Fruit fly (Drosophila melanogaster) whole organism, embryonic: Measurements from ENCODE around the gene Rab3-GAP.

ENCODE experiments used
- Ada2b ChIP-seq: fragments of 200-800 bp; sonication (Bioruptor generic); IDR thresholded peaks from 2 replicates; pipeline ENCODE4 v1.3.6; 2022; ENCODE audit warnings: missing biosample characterization, missing genetic modification characterization
- Aef1 ChIP-seq: fragments of 200-800 bp; sonication (Bioruptor generic); IDR thresholded peaks from 3 replicates; pipeline ENCODE4 v1.3.6; 2022; ENCODE audit warnings: missing biosample characterization, missing genetic modification characterization
- Atf-2 ChIP-seq: fragments of 200-800 bp; sonication (Bioruptor generic); optimal IDR thresholded peaks from 2 replicates; lab custom pipeline; 2016; ENCODE audit warnings: missing biosample characterization, missing genetic modification characterization
- B-H1 ChIP-seq: fragments of 200-800 bp; sonication (Bioruptor generic); IDR thresholded peaks from 3 replicates; pipeline ENCODE4 v1.3.6; 2022; ENCODE audit warnings: missing biosample characterization, missing genetic modification characterization
- BEAF-32 ChIP-seq: fragments of 200-800 bp; sonication (Bioruptor generic); optimal IDR thresholded peaks from 3 replicates; lab custom pipeline; 2017; ENCODE audit warnings: missing biosample characterization, missing genetic modification characterization, mild to moderate bottlenecking, moderate library complexity, missing genetic modification reagents
- CG1024 ChIP-seq: fragments of 200-800 bp; sonication (Bioruptor generic); IDR thresholded peaks from 2 replicates; pipeline ENCODE4 v1.3.6; 2022; ENCODE audit warnings: missing biosample characterization, missing genetic modification characterization
- CG11504 ChIP-seq: fragments of 200-800 bp; sonication (Bioruptor generic); optimal IDR thresholded peaks from 3 replicates; lab custom pipeline; 2019; ENCODE audit warnings: missing biosample characterization, mild to moderate bottlenecking, missing genetic modification characterization, moderate library complexity
- CG11695 ChIP-seq: fragments of 200-800 bp; sonication (Bioruptor generic); IDR thresholded peaks from 3 replicates; pipeline ENCODE4 v1.3.6; 2022; ENCODE audit warnings: missing biosample characterization, missing genetic modification characterization
- CG11696 ChIP-seq: fragments of 200-800 bp; sonication (Bioruptor generic); IDR thresholded peaks from 2 replicates; pipeline ENCODE4 v1.3.6; 2022; ENCODE audit warnings: missing biosample characterization, missing genetic modification characterization
- CG13624 ChIP-seq: fragments of 200-800 bp; sonication (Bioruptor generic); optimal IDR thresholded peaks from 2 replicates; lab custom pipeline; 2016; ENCODE audit warnings: missing biosample characterization, missing genetic modification characterization
- CG1647 ChIP-seq: fragments of 200-800 bp; sonication (Bioruptor generic); optimal IDR thresholded peaks from 3 replicates; lab custom pipeline; 2016; ENCODE audit warnings: missing biosample characterization, missing genetic modification characterization
- CG17186 ChIP-seq: fragments of 200-800 bp; sonication (Bioruptor generic); optimal IDR thresholded peaks from 3 replicates; lab custom pipeline; 2017; ENCODE audit warnings: missing biosample characterization, missing genetic modification reagents, missing genetic modification characterization
- CG17612 ChIP-seq: fragments of 200-800 bp; sonication (Bioruptor generic); IDR thresholded peaks from 2 replicates; pipeline ENCODE4 v1.3.6; 2022; ENCODE audit warnings: missing biosample characterization, missing genetic modification characterization
- CG18011 ChIP-seq: fragments of 200-800 bp; sonication (Bioruptor generic); optimal IDR thresholded peaks from 2 replicates; lab custom pipeline; 2017; ENCODE audit warnings: missing biosample characterization, missing genetic modification characterization, mild to moderate bottlenecking, moderate library complexity, missing genotype
- CG18764 ChIP-seq: fragments of 200-800 bp; sonication (Bioruptor generic); optimal IDR thresholded peaks from 3 replicates; lab custom pipeline; 2016; ENCODE audit warnings: missing biosample characterization, missing genetic modification characterization
- CG32772 ChIP-seq: fragments of 200-800 bp; sonication (Bioruptor generic); IDR thresholded peaks from 2 replicates; pipeline ENCODE4 v1.3.6; 2022; ENCODE audit warnings: missing biosample characterization, missing genetic modification characterization
- CG34224 ChIP-seq: fragments of 200-800 bp; sonication (Bioruptor generic); IDR thresholded peaks from 3 replicates; pipeline ENCODE4 v1.3.6; 2022; ENCODE audit warnings: missing biosample characterization, missing genetic modification characterization; ENCODE audit not compliant: partially characterized antibody
- CG4424 ChIP-seq: fragments of 200-800 bp; sonication (Bioruptor generic); optimal IDR thresholded peaks from 3 replicates; lab custom pipeline; 2016; ENCODE audit warnings: missing biosample characterization, missing genetic modification characterization
- CG5953 ChIP-seq: fragments of 200-800 bp; sonication (Bioruptor generic); IDR thresholded peaks from 2 replicates; pipeline ENCODE4 v1.3.6; 2022; ENCODE audit warnings: missing biosample characterization, missing genetic modification characterization
- CG7372 ChIP-seq: fragments of 200-800 bp; sonication (Bioruptor generic); IDR thresholded peaks from 2 replicates; pipeline ENCODE4 v1.3.6; 2022; ENCODE audit warnings: missing biosample characterization, missing genetic modification characterization
- CG9727 ChIP-seq: fragments of 200-800 bp; sonication (Bioruptor generic); optimal IDR thresholded peaks from 3 replicates; lab custom pipeline; 2017; ENCODE audit warnings: missing biosample characterization, mild to moderate bottlenecking, missing genetic modification characterization
- CG9797 ChIP-seq: fragments of 200-800 bp; sonication (Bioruptor generic); optimal IDR thresholded peaks from 3 replicates; lab custom pipeline; 2018; ENCODE audit warnings: missing biosample characterization, mild to moderate bottlenecking, missing genetic modification characterization
- Chrac-16 ChIP-seq: fragments of 200-800 bp; sonication (Bioruptor generic); optimal IDR thresholded peaks from 3 replicates; lab custom pipeline; 2016; ENCODE audit warnings: missing biosample characterization, missing genetic modification characterization
- D19B ChIP-seq: fragments of 200-800 bp; sonication (Bioruptor generic); optimal IDR thresholded peaks from 2 replicates; lab custom pipeline; 2017; ENCODE audit warnings: missing biosample characterization, mild to moderate bottlenecking, missing genetic modification characterization
- Gug ChIP-seq: fragments of 200-800 bp; sonication (Bioruptor generic); IDR thresholded peaks from 4 replicates; pipeline ENCODE4 v1.3.6; 2022; ENCODE audit warnings: missing biosample characterization, missing genetic modification characterization
- H2.0 ChIP-seq: fragments of 200-800 bp; sonication (Bioruptor generic); IDR thresholded peaks from 2 replicates; pipeline ENCODE4 v1.3.6; 2022; ENCODE audit warnings: missing biosample characterization, missing genetic modification characterization
- Hmx ChIP-seq: fragments of 200-800 bp; sonication (Bioruptor generic); optimal IDR thresholded peaks from 2 replicates; lab custom pipeline; 2016; ENCODE audit warnings: missing biosample characterization, missing genetic modification characterization
- NC2β ChIP-seq: fragments of 200-800 bp; sonication (Bioruptor generic); optimal IDR thresholded peaks from 2 replicates; lab custom pipeline; 2016; ENCODE audit warnings: missing biosample characterization, missing genetic modification characterization
- Nf-YB ChIP-seq: fragments of 200-800 bp; sonication (Bioruptor generic); optimal IDR thresholded peaks from 3 replicates; lab custom pipeline; 2019; ENCODE audit warnings: missing biosample characterization, mild to moderate bottlenecking, missing genetic modification characterization, moderate library complexity
- Ravus ChIP-seq: fragments of 200-800 bp; sonication (Bioruptor generic); IDR thresholded peaks from 2 replicates; pipeline ENCODE4 v1.3.6; 2022; ENCODE audit warnings: missing biosample characterization, missing genetic modification characterization
- Side ChIP-seq: fragments of 200-800 bp; sonication (Bioruptor generic); optimal IDR thresholded peaks from 2 replicates; lab custom pipeline; 2016; ENCODE audit warnings: missing biosample characterization, missing genetic modification characterization
- Sry-β ChIP-seq: fragments of 200-800 bp; sonication (Bioruptor generic); optimal IDR thresholded peaks from 2 replicates; lab custom pipeline; 2018; ENCODE audit warnings: missing biosample characterization, mild to moderate bottlenecking, missing genetic modification characterization, moderate library complexity
- Ssrp ChIP-seq: fragments of 200-800 bp; sonication (Bioruptor generic); optimal IDR thresholded peaks from 2 replicates; lab custom pipeline; 2018; ENCODE audit warnings: missing biosample characterization, mild to moderate bottlenecking, missing genetic modification characterization, moderate library complexity
- Taf1 ChIP-seq: fragments of 200-800 bp; sonication (Bioruptor generic); IDR thresholded peaks from 2 replicates; pipeline ENCODE4 v1.3.6; 2022; ENCODE audit warnings: missing biosample characterization, missing genetic modification characterization
- Tbp ChIP-seq: fragments of >200 bp; optimal IDR thresholded peaks from 2 replicates; lab custom pipeline; 2018; ENCODE audit warnings: missing biosample characterization, missing genetic modification characterization
- Xrp1 ChIP-seq: fragments of 200-800 bp; sonication (Bioruptor generic); IDR thresholded peaks from 2 replicates; pipeline ENCODE4 v1.3.6; 2022; ENCODE audit warnings: missing biosample characterization, missing genetic modification characterization
- abd-A ChIP-seq: fragments of 200-800 bp; sonication (Bioruptor generic); optimal IDR thresholded peaks from 3 replicates; lab custom pipeline; 2019; ENCODE audit warnings: missing biosample characterization, mild to moderate bottlenecking, missing genetic modification characterization, moderate library complexity
- aop ChIP-seq: fragments of 200-800 bp; sonication (Bioruptor generic); IDR thresholded peaks from 2 replicates; pipeline ENCODE4 v1.3.6; 2022; ENCODE audit warnings: missing biosample characterization, missing genetic modification characterization
- ap ChIP-seq: fragments of 200-800 bp; sonication (Bioruptor generic); IDR thresholded peaks from 2 replicates; pipeline ENCODE4 v1.3.6; 2022; ENCODE audit warnings: missing biosample characterization, missing genetic modification characterization
- ato ChIP-seq: fragments of 200-800 bp; sonication (Bioruptor generic); IDR thresholded peaks from 2 replicates; pipeline ENCODE4 v1.3.6; 2022; ENCODE audit warnings: missing biosample characterization, missing genetic modification characterization; ENCODE audit not compliant: partially characterized antibody
- bcd ChIP-seq: fragments of 200-800 bp; sonication (Bioruptor generic); optimal IDR thresholded peaks from 2 replicates; lab custom pipeline; 2017; ENCODE audit warnings: missing biosample characterization, mild to moderate bottlenecking, missing genetic modification characterization
- br ChIP-seq: fragments of >200 bp; optimal IDR thresholded peaks from 2 replicates; lab custom pipeline; 2017
- da ChIP-seq: fragments of 200-800 bp; sonication (Bioruptor generic); optimal IDR thresholded peaks from 2 replicates; lab custom pipeline; 2016; ENCODE audit warnings: missing biosample characterization, missing genetic modification characterization
- gsb ChIP-seq: fragments of 200-800 bp; sonication (Bioruptor generic); IDR thresholded peaks from 2 replicates; pipeline ENCODE4 v1.3.6; 2022; ENCODE audit warnings: missing biosample characterization, missing genetic modification characterization
- ham ChIP-seq: fragments of 200-800 bp; sonication (Bioruptor generic); IDR thresholded peaks from 2 replicates; pipeline ENCODE4 v1.3.6; 2022; ENCODE audit warnings: missing biosample characterization, missing genetic modification characterization
- sc ChIP-seq, 3 experiments: fragments of >200 bp in 2 of 3; fragments of 200-800 bp in 1 of 3; sonication (Bioruptor generic) in 1 of 3; optimal IDR thresholded peaks; 2 replicates in 2 of 3; 3 replicates in 1 of 3; lab custom pipeline; 2017; ENCODE audit warnings: mild to moderate bottlenecking in 1 of 3, missing biosample characterization in 1 of 3, missing genetic modification characterization in 1 of 3, missing genetic modification reagents in 1 of 3
- sens-2 ChIP-seq: fragments of 200-800 bp; sonication (Bioruptor generic); IDR thresholded peaks from 2 replicates; pipeline ENCODE4 v1.3.6; 2022; ENCODE audit warnings: missing biosample characterization, missing genetic modification characterization
- sisA ChIP-seq: fragments of 200-800 bp; sonication (Bioruptor generic); IDR thresholded peaks from 2 replicates; pipeline ENCODE4 v1.3.6; 2022; ENCODE audit warnings: missing biosample characterization, missing genetic modification characterization
- slou ChIP-seq: fragments of 200-800 bp; sonication (Bioruptor generic); optimal IDR thresholded peaks from 3 replicates; lab custom pipeline; 2016; ENCODE audit warnings: missing biosample characterization, missing genetic modification characterization
- sob ChIP-seq: fragments of 200-800 bp; sonication (Bioruptor generic); IDR thresholded peaks from 2 replicates; pipeline ENCODE4 v1.3.6; 2022; ENCODE audit warnings: missing biosample characterization, missing genetic modification characterization

Rab3-GAP gene

dm6 chr2L:12045941-12046855 is 16.8 kb downstream of the Rab3-GAP start, which contains the start of gene CG6770 (continued):
- peak; percentile 88 for TF ChIP-seq sob (GFP tag; lab: Robert Waterston, UW)
- peak; percentile 79 for TF ChIP-seq gsb
- TF ChIP-seq CG9797 (GFP tag; lab: Kevin White, UChicago): no peak
- peak; percentile 92 for TF ChIP-seq CG13624 (GFP tag; lab: Kevin White, UChicago)
- TF ChIP-seq sc (optimal IDR thresholded peaks at IDR 0.05; lab: Kevin White, UChicago): no peak
- TF ChIP-seq sc (GFP tag; optimal IDR thresholded peaks at IDR 0.05; lab: Kevin White, UChicago): peak; percentile 44
- no peak for TF ChIP-seq CG17186
- TF ChIP-seq CG5953 (GFP tag; lab: Robert Waterston, UW): peak; percentile 69
- peak; percentile 72 for TF ChIP-seq bcd (GFP tag; lab: Kevin White, UChicago)
- TF ChIP-seq ap (GFP tag; lab: Robert Waterston, UW): peak; percentile 78
- no peak; the same call in none of the 2 replicates for TF ChIP-seq CG1024
- TF ChIP-seq CG1647 (GFP tag; lab: Kevin White, UChicago): peak; percentile 57
- peak; percentile 43 for TF ChIP-seq Chrac-16 (GFP tag; lab: Kevin White, UChicago)
- no peak; the same call in 1 of the 2 replicates for TF ChIP-seq Ravus
- TF ChIP-seq Ada2b (GFP tag; lab: Robert Waterston, UW): peak; percentile 80
- TF ChIP-seq CG34224 (GFP tag; lab: Robert Waterston, UW): no peak
- TF ChIP-seq Atf-2 (GFP tag; lab: Kevin White, UChicago): no peak
- TF ChIP-seq CG11696 (GFP tag; lab: Robert Waterston, UW): peak; percentile 71
- peak; percentile 2 for TF ChIP-seq Hmx (GFP tag; lab: Kevin White, UChicago)
- no peak for TF ChIP-seq ham (GFP tag; lab: Robert Waterston, UW)
- TF ChIP-seq B-H1: peak; percentile 64; the same call in 1 of the 3 replicates
- TF ChIP-seq Gug (GFP tag; lab: Robert Waterston, UW): no peak; the same call in 3 of the 4 replicates
- peak; percentile 38 for TF ChIP-seq Side
- peak; percentile 74 for TF ChIP-seq Aef1
- peak; percentile 70 for TF ChIP-seq Taf1 (GFP tag; lab: Robert Waterston, UW)
- TF ChIP-seq CG18764: peak; percentile 63
- TF ChIP-seq NC2β: peak; percentile 7
- peak; percentile 43 for TF ChIP-seq Ssrp
- TF ChIP-seq Tbp (GFP tag; lab: Kevin White, UChicago): no peak
- TF ChIP-seq br (lab: Kevin White, UChicago): no peak
- no peak for TF ChIP-seq da (GFP tag; lab: Kevin White, UChicago)
- peak; percentile 73 for TF ChIP-seq H2.0 (GFP tag; lab: Robert Waterston, UW)
- TF ChIP-seq sens-2 (GFP tag; lab: Robert Waterston, UW): peak; percentile 53
- TF ChIP-seq Xrp1 (GFP tag; lab: Robert Waterston, UW): peak; percentile 78
- TF ChIP-seq Sry-β (GFP tag; lab: Kevin White, UChicago): peak; percentile 76
- TF ChIP-seq CG18011: peak; percentile 43
- TF ChIP-seq ato: no peak
- TF ChIP-seq CG17612 (GFP tag; lab: Robert Waterston, UW): no peak
- TF ChIP-seq sisA (GFP tag; lab: Robert Waterston, UW): peak; percentile 51
- TF ChIP-seq abd-A: peak; percentile 55
- peak; percentile 2 for TF ChIP-seq BEAF-32 (GFP tag; lab: Kevin White, UChicago)
- TF ChIP-seq CG7372: peak; percentile 67; the same call in 1 of the 2 replicates
- peak; percentile 70 for TF ChIP-seq D19B
- TF ChIP-seq CG11504 (tag; lab: Kevin White, UChicago): peak; percentile 86
- no peak for TF ChIP-seq slou
- TF ChIP-seq CG32772 (GFP tag; lab: Robert Waterston, UW): peak; percentile 72
- TF ChIP-seq Nf-YB: peak; percentile 67
- no peak for TF ChIP-seq aop (GFP tag; lab: Robert Waterston, UW)
- peak; percentile 75 for TF ChIP-seq CG9727
- peak; percentile 19 for TF ChIP-seq CG4424
- peak; percentile 92 for TF ChIP-seq CG11695 (GFP tag; lab: Robert Waterston, UW)
